Fruit fly (Drosophila melanogaster): ENCODE data around the gene Arr2.

DNA sequence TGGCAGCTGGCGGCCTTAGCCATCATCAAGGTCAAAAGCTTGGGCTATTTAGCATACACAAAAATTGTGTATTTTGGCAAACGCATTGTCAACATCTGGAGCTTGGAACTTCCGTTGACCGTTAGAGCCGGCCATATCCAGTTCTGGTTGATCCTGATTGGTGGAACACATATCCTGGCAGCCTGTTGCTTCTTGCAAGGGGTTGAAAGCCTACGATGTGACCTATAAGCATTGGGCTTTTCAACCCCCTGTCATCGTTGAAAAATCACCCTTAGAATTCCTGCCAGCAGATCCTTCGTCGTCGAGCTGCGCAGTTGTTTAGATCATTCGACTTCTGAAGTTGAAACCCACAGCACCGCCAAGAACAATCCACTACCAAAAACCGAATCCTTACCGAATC is 1.9 kb downstream of the Arr2 start, which contains the start of the genes CG13305 and Pex7:
- TF ChIP-seq insv (optimal IDR thresholded peaks at IDR 0.05) (no peak), psq (optimal IDR thresholded peaks at IDR 0.05) (no peak), Myc (optimal IDR thresholded peaks at IDR 0.05) (no peak), Sin3A (optimal IDR thresholded peaks at IDR 0.05) (no peak)

All from Kc167 (cell line).